Fruit fly (Drosophila melanogaster) whole organism, embryonic: ENCODE measurements around the gene vvl.

Experiments
- Ada2b ChIP-seq: fragments of 200-800 bp; sonication (Bioruptor generic); IDR thresholded peaks from 2 replicates; pipeline ENCODE4 v1.3.6; 2022; ENCODE audit warnings: missing biosample characterization, missing genetic modification characterization
- Bdp1 ChIP-seq: fragments of 200-800 bp; sonication (Bioruptor generic); optimal IDR thresholded peaks from 3 replicates; lab custom pipeline; 2016; ENCODE audit warnings: missing biosample characterization, missing genetic modification characterization
- Blimp-1 ChIP-seq: fragments of 200-800 bp; sonication (Bioruptor generic); optimal IDR thresholded peaks from 3 replicates; lab custom pipeline; 2018; ENCODE audit warnings: missing biosample characterization, missing genetic modification characterization, mild to moderate bottlenecking, moderate library complexity, missing genetic modification reagents
- C15 ChIP-seq: fragments of 200-800 bp; sonication (Bioruptor generic); IDR thresholded peaks from 3 replicates; pipeline ENCODE4 v1.3.6; 2022; ENCODE audit warnings: missing biosample characterization, missing genetic modification characterization
- CG10366 ChIP-seq: fragments of 200-800 bp; sonication (Bioruptor generic); IDR thresholded peaks from 2 replicates; pipeline ENCODE4 v1.3.6; 2022; ENCODE audit warnings: missing biosample characterization, missing genetic modification characterization
- CG12219 ChIP-seq: fragments of 200-800 bp; sonication (Bioruptor generic); optimal IDR thresholded peaks from 3 replicates; lab custom pipeline; 2018; ENCODE audit warnings: missing biosample characterization, mild to moderate bottlenecking, missing genetic modification characterization
- CG14014 ChIP-seq: fragments of 200-800 bp; sonication (Bioruptor generic); IDR thresholded peaks from 2 replicates; pipeline ENCODE4 v1.3.6; 2022; ENCODE audit warnings: missing biosample characterization, missing genetic modification characterization
- CG14441 ChIP-seq: fragments of 200-800 bp; sonication (Bioruptor generic); IDR thresholded peaks from 2 replicates; pipeline ENCODE4 v1.3.6; 2022; ENCODE audit warnings: missing biosample characterization, missing genetic modification characterization
- CG15011 ChIP-seq: fragments of 200-800 bp; sonication (Bioruptor generic); optimal IDR thresholded peaks from 3 replicates; lab custom pipeline; 2018; ENCODE audit warnings: missing biosample characterization, mild to moderate bottlenecking, missing genetic modification characterization
- CG17328 ChIP-seq: fragments of 200-800 bp; sonication (Bioruptor generic); IDR thresholded peaks from 2 replicates; pipeline ENCODE4 v1.3.6; 2022; ENCODE audit warnings: missing biosample characterization, missing genetic modification characterization
- CG17568 ChIP-seq: fragments of 200-800 bp; sonication (Bioruptor generic); optimal IDR thresholded peaks from 2 replicates; lab custom pipeline; 2018; ENCODE audit warnings: missing biosample characterization, mild to moderate bottlenecking, missing genetic modification characterization, moderate library complexity
- CG2116 ChIP-seq: fragments of 200-800 bp; sonication (Bioruptor generic); optimal IDR thresholded peaks from 3 replicates; lab custom pipeline; 2018; ENCODE audit warnings: missing biosample characterization, mild to moderate bottlenecking, missing genetic modification characterization
- CG2712 ChIP-seq: fragments of 200-800 bp; optimal IDR thresholded peaks from 3 replicates; lab custom pipeline; 2019; ENCODE audit warnings: missing biosample characterization, mild to moderate bottlenecking, missing genetic modification characterization, moderate library complexity
- CG3065 ChIP-seq: fragments of 200-800 bp; sonication (Bioruptor generic); optimal IDR thresholded peaks from 2 replicates; lab custom pipeline; 2016; ENCODE audit warnings: missing biosample characterization, missing genetic modification characterization
- CG3163 ChIP-seq: fragments of 200-800 bp; sonication (Bioruptor generic); optimal IDR thresholded peaks from 3 replicates; lab custom pipeline; 2016; ENCODE audit warnings: missing biosample characterization, missing genetic modification characterization
- CG32767 ChIP-seq: fragments of 200-800 bp; sonication (Bioruptor generic); IDR thresholded peaks from 2 replicates; pipeline ENCODE4 v1.3.6; 2022; ENCODE audit warnings: missing biosample characterization, missing genetic modification characterization
- CG32772 ChIP-seq: fragments of 200-800 bp; sonication (Bioruptor generic); IDR thresholded peaks from 2 replicates; pipeline ENCODE4 v1.3.6; 2022; ENCODE audit warnings: missing biosample characterization, missing genetic modification characterization
- CG33557 ChIP-seq: fragments of 200-800 bp; sonication (Bioruptor generic); optimal IDR thresholded peaks from 2 replicates; lab custom pipeline; 2019; ENCODE audit warnings: missing biosample characterization, mild to moderate bottlenecking, missing genetic modification characterization, moderate library complexity
- CG3407 ChIP-seq: fragments of 200-800 bp; sonication (Bioruptor generic); optimal IDR thresholded peaks from 2 replicates; lab custom pipeline; 2018; ENCODE audit warnings: missing biosample characterization, mild to moderate bottlenecking, missing genetic modification characterization
- CG34422 ChIP-seq: fragments of 200-800 bp; sonication (Bioruptor generic); IDR thresholded peaks from 3 replicates; pipeline ENCODE4 v1.3.6; 2022; ENCODE audit warnings: missing biosample characterization, missing genetic modification characterization
- CG7963 ChIP-seq: fragments of 200-800 bp; sonication (Bioruptor generic); IDR thresholded peaks from 3 replicates; pipeline ENCODE4 v1.3.6; 2022; ENCODE audit warnings: missing biosample characterization, missing genetic modification characterization; ENCODE audit not compliant: partially characterized antibody
- CG8281 ChIP-seq: fragments of 200-800 bp; sonication (Bioruptor generic); optimal IDR thresholded peaks from 2 replicates; lab custom pipeline; 2018; ENCODE audit warnings: missing biosample characterization, mild to moderate bottlenecking, missing genetic modification characterization, moderate library complexity
- CG9437 ChIP-seq: fragments of 200-800 bp; sonication (Bioruptor generic); optimal IDR thresholded peaks from 2 replicates; lab custom pipeline; 2018; ENCODE audit warnings: missing biosample characterization, mild to moderate bottlenecking, missing genetic modification characterization
- CG9817 ChIP-seq: fragments of 200-800 bp; sonication (Bioruptor generic); optimal IDR thresholded peaks from 2 replicates; lab custom pipeline; 2018; ENCODE audit warnings: missing biosample characterization, mild to moderate bottlenecking, missing genetic modification characterization, moderate library complexity
- CTCF ChIP-seq: fragments of 200-800 bp; sonication (Bioruptor generic); optimal IDR thresholded peaks from 2 replicates; lab custom pipeline; 2017; ENCODE audit warnings: missing biosample characterization, mild to moderate bottlenecking, missing genetic modification characterization, moderate library complexity
- CoRest ChIP-seq: fragments of 200-800 bp; sonication (Bioruptor generic); optimal IDR thresholded peaks from 3 replicates; lab custom pipeline; 2018; ENCODE audit warnings: missing biosample characterization, mild to moderate bottlenecking, missing genetic modification characterization, moderate library complexity
- Ets65A ChIP-seq: fragments of 200-800 bp; sonication (Bioruptor generic); peaks from one replicate; lab custom pipeline; 2016; ENCODE audit warnings: missing biosample characterization, missing genetic modification characterization
- Fer2 ChIP-seq: fragments of 200-800 bp; sonication (Bioruptor generic); optimal IDR thresholded peaks from 2 replicates; lab custom pipeline; 2018; ENCODE audit warnings: missing biosample characterization, mild to moderate bottlenecking, missing genetic modification characterization, moderate library complexity
- GATAe ChIP-seq: fragments of 200-800 bp; sonication (Bioruptor generic); conservative IDR thresholded peaks from 2 replicates; pipeline ENCODE4 v1.3.6; 2022; ENCODE audit warnings: missing biosample characterization, missing genetic modification characterization
- H2.0 ChIP-seq: fragments of 200-800 bp; sonication (Bioruptor generic); IDR thresholded peaks from 2 replicates; pipeline ENCODE4 v1.3.6; 2022; ENCODE audit warnings: missing biosample characterization, missing genetic modification characterization
- Hey ChIP-seq: fragments of 200-800 bp; sonication (Bioruptor generic); optimal IDR thresholded peaks from 3 replicates; lab custom pipeline; 2018; ENCODE audit warnings: missing biosample characterization, mild to moderate bottlenecking, missing genetic modification characterization
- Med ChIP-seq: fragments of 200-800 bp; sonication (Bioruptor generic); peaks from one replicate; lab custom pipeline; 2016; ENCODE audit warnings: missing biosample characterization, missing genetic modification characterization, mild to moderate bottlenecking, inconsistent platforms, moderate library complexity
- Mrtf ChIP-seq: fragments of 200-800 bp; sonication (Bioruptor generic); IDR thresholded peaks from 3 replicates; pipeline ENCODE4 v1.3.6; 2022; ENCODE audit warnings: missing biosample characterization, missing genetic modification characterization
- NK7.1 ChIP-seq: fragments of 200-800 bp; sonication (Bioruptor generic); optimal IDR thresholded peaks from 3 replicates; lab custom pipeline; 2016; ENCODE audit warnings: missing biosample characterization, missing genetic modification characterization
- Usf ChIP-seq: fragments of 200-800 bp; sonication (Bioruptor generic); optimal IDR thresholded peaks from 2 replicates; lab custom pipeline; 2017; ENCODE audit warnings: missing genotype, missing biosample characterization, missing genetic modification characterization
- chinmo ChIP-seq: fragments of 200-800 bp; sonication (Bioruptor generic); IDR thresholded peaks from 4 replicates; pipeline ENCODE4 v1.3.6; 2022; ENCODE audit warnings: missing biosample characterization, missing genetic modification characterization; ENCODE audit not compliant: partially characterized antibody
- dm ChIP-seq: fragments of 200-800 bp; sonication (Bioruptor generic); optimal IDR thresholded peaks from 3 replicates; lab custom pipeline; 2016; ENCODE audit warnings: missing biosample characterization, missing genetic modification characterization
- dmrt99B ChIP-seq: fragments of 200-800 bp; sonication (Bioruptor generic); optimal IDR thresholded peaks from 2 replicates; lab custom pipeline; 2018; ENCODE audit warnings: missing biosample characterization, mild to moderate bottlenecking, missing genetic modification characterization, moderate library complexity
- h ChIP-seq: fragments of >200 bp; optimal IDR thresholded peaks from 2 replicates; lab custom pipeline; 2017
- hkb ChIP-seq, 2 experiments: fragments of 200-800 bp in 1 of 2; fragments of >200 bp in 1 of 2; sonication (Bioruptor generic) in 1 of 2; IDR thresholded peaks in 1 of 2; optimal IDR thresholded peaks in 1 of 2; 2 replicates each; pipeline versions ENCODE4 v1.3.6 to Lab custom; 2017 to 2022; ENCODE audit warnings: missing biosample characterization in 1 of 2, missing genetic modification characterization in 1 of 2
- jigr1 ChIP-seq: fragments of 200-800 bp; sonication (Bioruptor generic); IDR thresholded peaks from 3 replicates; pipeline ENCODE4 v1.3.6; 2022; ENCODE audit warnings: missing biosample characterization, missing genetic modification characterization
- nmo ChIP-seq: fragments of 200-800 bp; sonication (Bioruptor generic); optimal IDR thresholded peaks from 2 replicates; lab custom pipeline; 2018; ENCODE audit warnings: missing biosample characterization, mild to moderate bottlenecking, missing genetic modification characterization, moderate library complexity
- onecut ChIP-seq: fragments of 200-800 bp; sonication (Bioruptor generic); IDR thresholded peaks from 2 replicates; pipeline ENCODE4 v1.3.6; 2022; ENCODE audit warnings: missing biosample characterization, missing genetic modification characterization
- org-1 ChIP-seq: fragments of 200-800 bp; sonication (Bioruptor generic); optimal IDR thresholded peaks from 2 replicates; lab custom pipeline; 2017; ENCODE audit warnings: missing biosample characterization, missing genetic modification characterization
- psq ChIP-seq: fragments of 200-800 bp; sonication (Bioruptor generic); optimal IDR thresholded peaks from 2 replicates; lab custom pipeline; 2017; ENCODE audit warnings: missing biosample characterization, missing genetic modification characterization
- ranshi ChIP-seq: fragments of 200-800 bp; sonication (Bioruptor generic); IDR thresholded peaks from 2 replicates; pipeline ENCODE4 v1.3.6; 2022; ENCODE audit warnings: missing biosample characterization, missing genetic modification characterization
- row ChIP-seq: fragments of 200-800 bp; sonication (Bioruptor generic); IDR thresholded peaks from 3 replicates; pipeline ENCODE4 v1.3.6; 2022; ENCODE audit warnings: missing biosample characterization, missing genetic modification characterization
- slp2 ChIP-seq: fragments of 200-800 bp; sonication (Bioruptor generic); optimal IDR thresholded peaks from 2 replicates; lab custom pipeline; 2016; ENCODE audit warnings: missing biosample characterization, missing genetic modification characterization
- sob ChIP-seq: fragments of 200-800 bp; sonication (Bioruptor generic); IDR thresholded peaks from 2 replicates; pipeline ENCODE4 v1.3.6; 2022; ENCODE audit warnings: missing biosample characterization, missing genetic modification characterization
- ssp ChIP-seq: fragments of 200-800 bp; sonication (Bioruptor generic); IDR thresholded peaks from 2 replicates; pipeline ENCODE4 v1.3.6; 2022; ENCODE audit warnings: missing biosample characterization, missing genetic modification characterization
- tgo ChIP-seq: fragments of 200-800 bp; sonication (Bioruptor generic); IDR thresholded peaks from 3 replicates; pipeline ENCODE4 v1.3.6; 2022; ENCODE audit warnings: missing biosample characterization, missing genetic modification characterization
- tio ChIP-seq: fragments of 200-800 bp; sonication (Bioruptor generic); optimal IDR thresholded peaks from 2 replicates; lab custom pipeline; 2017; ENCODE audit warnings: missing biosample characterization, missing genetic modification characterization, inconsistent platforms

The vvl gene

dm6 chr3L:6777614-6778013 is 12.3 kb upstream of the vvl start (continued):
- TF ChIP-seq Ada2b (GFP tag; lab: Robert Waterston, UW) (peak; percentile 40; the same call in 1 of the 2 replicates), nmo (peak; percentile 12), ssp (GFP tag; lab: Robert Waterston, UW) (0 out of 2 replicates have a peak, but pooled peaks have one; percentile 8), CG12219 (no peak), CG14014 (GFP tag; lab: Robert Waterston, UW) (no peak), Hey (no peak), CG3163 (GFP tag; lab: Kevin White, UChicago) (no peak), CG34422 (GFP tag; lab: Robert Waterston, UW) (0 out of 3 replicates have a peak, but pooled peaks have one; percentile 56), sob (GFP tag; lab: Robert Waterston, UW) (peak; percentile 38; the same call in 1 of the 2 replicates), CG9817 (no peak), Blimp-1 (GFP tag; lab: Kevin White, UChicago) (no peak), CG2712 (peak; percentile 5), dm (no peak), jigr1 (GFP tag; lab: Robert Waterston, UW) (no peak), H2.0 (GFP tag; lab: Robert Waterston, UW) (peak; percentile 20; the same call in 1 of the 2 replicates), CG14441 (GFP tag; lab: Robert Waterston, UW) (peak; percentile 60; the same call in 1 of the 2 replicates), hkb (optimal IDR thresholded peaks at IDR 0.05; lab: Kevin White, UChicago) (no peak), hkb (GFP tag; IDR thresholded peaks at IDR 0.05; lab: Robert Waterston, UW) (0 out of 2 replicates have a peak, but pooled peaks have one; percentile 31), slp2 (GFP tag; lab: Kevin White, UChicago) (no peak), row (peak; percentile 68), CG15011 (GFP tag; lab: Kevin White, UChicago) (no peak), Fer2 (peak; percentile 9), GATAe (GFP tag; lab: Robert Waterston, UW) (no peak), Mrtf (peak; percentile 51; the same call in 2 of the 3 replicates), CG2116 (GFP tag; lab: Kevin White, UChicago) (no peak), CG17328 (GFP tag; lab: Robert Waterston, UW) (0 out of 2 replicates have a peak, but pooled peaks have one; percentile 20), psq (GFP tag; lab: Kevin White, UChicago) (no peak), Med (GFP tag; lab: Kevin White, UChicago) (peak; percentile 73), CG32772 (no peak), CG7963 (GFP tag; lab: Robert Waterston, UW) (no peak), CG8281 (tag; lab: Kevin White, UChicago) (no peak), CTCF (no peak), NK7.1 (GFP tag; lab: Kevin White, UChicago) (no peak), chinmo (GFP tag; lab: Robert Waterston, UW) (peak; percentile 56; the same call in 1 of the 4 replicates), ranshi (peak; percentile 14; the same call in 1 of the 2 replicates), CG9437 (GFP tag; lab: Kevin White, UChicago) (no peak), Usf (no peak), dmrt99B (peak; percentile 41), onecut (no peak), CG10366 (GFP tag; lab: Robert Waterston, UW) (peak; percentile 9; the same call in 1 of the 2 replicates), tgo (GFP tag; lab: Robert Waterston, UW) (peak; percentile 68), C15 (GFP tag; lab: Robert Waterston, UW) (no peak), CG33557 (GFP tag; lab: Kevin White, UChicago) (no peak), h (lab: Kevin White, UChicago) (no peak), CG32767 (GFP tag; lab: Robert Waterston, UW) (peak; percentile 26; the same call in 1 of the 2 replicates), CG17568 (GFP tag; lab: Kevin White, UChicago) (no peak), org-1 (GFP tag; lab: Kevin White, UChicago) (no peak), CG3407 (GFP tag; lab: Kevin White, UChicago) (no peak), Ets65A (GFP tag; lab: Kevin White, UChicago) (peak; percentile 85), CG3065 (GFP tag; lab: Kevin White, UChicago) (no peak), Bdp1 (no peak), CoRest (peak; percentile 12), tio (no peak)
